Worm (Caenorhabditis elegans): ENCODE measurements around the gene C49F5.3.

ce11 chrX:11992246-11992645 is 8.8 kb upstream of the C49F5.3 start:
- TF ChIP-seq egl-43 (GFP tag; IDR thresholded peaks at IDR 0.05) (no peak), nhr-11 (tag; optimal IDR thresholded peaks at IDR 0.05) (no peak), jun-1 (tag; optimal IDR thresholded peaks at IDR 0.05) (no peak)
